Worm (Caenorhabditis elegans): ENCODE results near the gene Y75B7B.1.

Y75B7B.1 gene

DNA sequence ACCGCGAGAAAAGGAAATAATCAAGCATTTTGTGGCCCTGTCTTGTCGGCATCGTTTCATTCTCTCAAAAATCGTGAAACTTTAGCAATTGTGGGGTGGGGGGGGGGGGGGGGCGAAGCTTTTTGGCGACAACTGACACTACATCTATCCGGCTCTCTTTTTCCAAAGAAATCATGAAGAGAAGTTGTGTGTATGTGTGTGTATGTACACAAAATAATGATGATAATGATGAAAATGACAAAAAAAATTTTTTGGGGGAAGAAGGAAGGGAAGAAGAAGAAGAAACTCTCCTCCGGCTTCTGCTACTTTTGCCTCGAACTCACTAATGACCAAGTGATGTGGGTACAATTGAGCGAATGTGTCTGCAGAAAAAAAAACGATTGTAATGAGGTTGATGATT lies 27.7 kb upstream of the Y75B7B.1 start (continued):
- TF ChIP-seq F39B2.1 (GFP tag; IDR thresholded peaks at IDR 0.05): no peak
- TF ChIP-seq somi-1 (GFP tag; optimal IDR thresholded peaks at IDR 0.05): no peak
- no peak for TF ChIP-seq egl-18 (GFP tag; IDR thresholded peaks at IDR 0.05)

DNA sequence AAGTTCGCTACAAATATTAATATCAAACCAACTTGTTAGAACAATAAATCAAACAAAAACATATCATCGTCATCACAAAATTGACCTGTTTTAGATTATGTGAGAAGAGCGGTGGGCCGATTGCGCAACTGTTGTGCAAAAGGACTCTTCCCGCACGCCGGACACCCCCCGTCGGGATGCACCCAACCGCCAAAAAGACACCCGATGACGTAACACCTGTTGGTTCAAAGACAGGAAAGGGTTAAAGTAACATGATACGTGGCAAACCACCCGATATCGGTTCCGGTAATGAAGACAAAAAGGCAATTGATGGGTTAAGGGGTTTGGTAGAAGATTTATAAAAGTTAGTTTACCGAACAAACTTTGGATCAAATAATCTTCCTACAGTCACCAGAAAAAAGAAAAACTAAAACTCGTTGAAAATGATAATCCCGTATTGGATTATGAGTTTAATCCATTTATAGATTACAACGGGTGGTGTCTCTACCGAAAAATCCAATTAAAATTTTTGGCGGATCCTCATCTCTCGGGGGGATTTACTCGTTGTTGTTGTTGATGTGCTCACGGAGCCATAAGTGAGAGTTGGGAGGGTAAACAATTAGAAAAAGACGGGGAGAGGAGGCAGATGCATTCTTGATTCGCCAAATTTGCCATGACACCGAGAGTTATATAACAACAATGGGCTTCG lies 26.5 kb upstream of the Y75B7B.1 start:
- TF ChIP-seq nhr-90 (tag; optimal IDR thresholded peaks at IDR 0.05): no peak
- TF ChIP-seq snpc-4 (GFP tag; optimal IDR thresholded peaks at IDR 0.05): no peak
- TF ChIP-seq snpc-4 (tag; optimal IDR thresholded peaks at IDR 0.05): no peak
- no peak for TF ChIP-seq attf-6 (GFP tag; IDR thresholded peaks at IDR 0.05)
- TF ChIP-seq bed-2 (GFP tag; IDR thresholded peaks at IDR 0.05): no peak
- TF ChIP-seq egl-18 (GFP tag; IDR thresholded peaks at IDR 0.05): no peak
- TF ChIP-seq ztf-22 (GFP tag; optimal IDR thresholded peaks at IDR 0.05): no peak
- TF ChIP-seq somi-1 (GFP tag; optimal IDR thresholded peaks at IDR 0.05): no peak
- TF ChIP-seq snpc-1.3 (tag; optimal IDR thresholded peaks at IDR 0.05; ENCODE audit: insufficient read depth): no peak
- no peak for TF ChIP-seq lir-1 (GFP tag; conservative IDR thresholded peaks at IDR 0.05)
- no peak for TF ChIP-seq K12H6.12 (tag; optimal IDR thresholded peaks at IDR 0.05)
- TF ChIP-seq ztf-28 (GFP tag; IDR thresholded peaks at IDR 0.05): no peak

- TF ChIP-seq lin-54 (GFP tag; optimal IDR thresholded peaks at IDR 0.05) (no peak), mcd-1 (GFP tag; IDR thresholded peaks at IDR 0.05) (no peak), nfya-2 (GFP tag; IDR thresholded peaks at IDR 0.05) (no peak), ztf-25 (GFP tag; IDR thresholded peaks at IDR 0.05) (no peak), pha-4 (tag; optimal IDR thresholded peaks at IDR 0.05) (no peak)
Measured at ce11 chrV:1252794-1253193, 17.9 kb upstream of the Y75B7B.1 start.

- peak; percentile 96 for TF ChIP-seq hsf-1 (GFP tag; IDR thresholded peaks at IDR 0.05)
- TF ChIP-seq dox-1 (GFP tag; IDR thresholded peaks at IDR 0.05): peak; percentile 36; the same call in 1 of the 2 replicates
Measured at ce11 chrV:1254769-1255168, 15.9 kb upstream of the Y75B7B.1 start.

- TF ChIP-seq hsf-1 (GFP tag; IDR thresholded peaks at IDR 0.05) (peak; percentile 97), dox-1 (GFP tag; IDR thresholded peaks at IDR 0.05) (peak; percentile 64), madf-6 (GFP tag; IDR thresholded peaks at IDR 0.05) (0 out of 2 replicates have a peak, but pooled peaks have one; percentile 14)
Measured at ce11 chrV:1256278-1256677, 14.4 kb upstream of the Y75B7B.1 start.

DNA sequence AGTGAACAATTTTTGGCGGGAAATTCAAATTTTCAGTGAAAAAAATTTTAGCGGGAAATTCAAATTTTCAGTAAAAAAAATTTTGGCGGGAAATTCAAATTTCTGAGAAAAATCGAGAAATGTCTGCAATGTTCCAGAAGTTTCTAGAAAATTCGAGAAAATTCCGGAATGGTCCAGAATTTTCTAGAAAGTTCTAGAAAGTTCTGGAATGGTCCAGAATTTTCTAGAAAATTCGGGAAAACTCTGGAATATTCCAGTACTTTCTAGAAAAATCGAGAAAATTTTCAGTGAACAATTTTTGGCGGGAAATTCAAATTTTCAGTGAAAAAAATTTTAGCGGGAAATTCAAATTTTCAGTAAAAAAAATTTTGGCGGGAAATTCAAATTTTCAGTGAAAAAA lies 13.7 kb upstream of the Y75B7B.1 start:
- TF ChIP-seq dox-1 (GFP tag; IDR thresholded peaks at IDR 0.05): 0 out of 2 replicates have a peak, but pooled peaks have one; percentile 45
- peak; percentile 95 for TF ChIP-seq hsf-1 (GFP tag; IDR thresholded peaks at IDR 0.05)

- TF ChIP-seq dox-1 (GFP tag; IDR thresholded peaks at IDR 0.05) (0 out of 2 replicates have a peak, but pooled peaks have one; percentile 36), hsf-1 (GFP tag; IDR thresholded peaks at IDR 0.05) (peak; percentile 93)
Measured at ce11 chrV:1257929-1258328, 12.8 kb upstream of the Y75B7B.1 start.

- no peak for TF ChIP-seq ceh-40 (GFP tag; IDR thresholded peaks at IDR 0.05)
Measured at ce11 chrV:1260042-1260441, 10.7 kb upstream of the Y75B7B.1 start, which contains the start of gene C39F7.1. C39F7.1 (plus strand) TSS chrV:1260342.

- TF ChIP-seq hrde-1 (tag; optimal IDR thresholded peaks at IDR 0.05; ENCODE audit: borderline replicate concordance): no peak
- no peak for TF ChIP-seq B0261.1 (tag; optimal IDR thresholded peaks at IDR 0.05)
- no peak for TF ChIP-seq dpl-1 (GFP tag; optimal IDR thresholded peaks at IDR 0.05)
- no peak for TF ChIP-seq let-526 (GFP tag; IDR thresholded peaks at IDR 0.05)
- no peak for TF ChIP-seq ceh-79 (tag; optimal IDR thresholded peaks at IDR 0.05)
- no peak for TF ChIP-seq ccch-3 (GFP tag; optimal IDR thresholded peaks at IDR 0.05)
- no peak for TF ChIP-seq dox-1 (GFP tag; IDR thresholded peaks at IDR 0.05)
- no peak for TF ChIP-seq F10E7.11 (tag; optimal IDR thresholded peaks at IDR 0.05)
- no peak for TF ChIP-seq ztf-26 (tag; optimal IDR thresholded peaks at IDR 0.05)
- TF ChIP-seq ceh-27 (GFP tag; optimal IDR thresholded peaks at IDR 0.05): no peak
- no peak for TF ChIP-seq C17E4.6 (GFP tag; IDR thresholded peaks at IDR 0.05)
- TF ChIP-seq egl-44 (GFP tag; IDR thresholded peaks at IDR 0.05): no peak
Measured at ce11 chrV:1262036-1262435, 8.7 kb upstream of the Y75B7B.1 start.
